Fruit fly (Drosophila melanogaster): Measurements from ENCODE around the gene Nup133.

The Nup133 gene

dm6 chr3R:22673528-22673959, 16.9 kb upstream of the Nup133 start (continued):
- peak; percentile 80 for TF ChIP-seq CG7786 (GFP tag; optimal IDR thresholded peaks at IDR 0.05)
- TF ChIP-seq CG12659 (GFP tag; optimal IDR thresholded peaks at IDR 0.05): peak; percentile 47
- peak; percentile 83 for TF ChIP-seq row (GFP tag; IDR thresholded peaks at IDR 0.05)
- TF ChIP-seq CG7928 (GFP tag; optimal IDR thresholded peaks at IDR 0.05): no peak
- no peak for TF ChIP-seq dati (GFP tag; IDR thresholded peaks at IDR 0.05)
- no peak for TF ChIP-seq CG12299 (tag; optimal IDR thresholded peaks at IDR 0.05)
- TF ChIP-seq aop (GFP tag; IDR thresholded peaks at IDR 0.05): no peak
- no peak for TF ChIP-seq CG42726 (GFP tag; IDR thresholded peaks at IDR 0.05; ENCODE audit: partially characterized antibody)
- peak; percentile 71 for TF ChIP-seq dan (GFP tag; IDR thresholded peaks at IDR 0.05)
- TF ChIP-seq CG11723 (GFP tag; optimal IDR thresholded peaks at IDR 0.05): peak; percentile 5
- peak; percentile 84 for TF ChIP-seq chn (GFP tag; optimal IDR thresholded peaks at IDR 0.05)
- TF ChIP-seq BEAF-32 (GFP tag; optimal IDR thresholded peaks at IDR 0.05): no peak
- peak; percentile 65 for TF ChIP-seq NC2α (GFP tag; optimal IDR thresholded peaks at IDR 0.05)
- TF ChIP-seq schlank (tag; optimal IDR thresholded peaks at IDR 0.05): no peak
- no peak for TF ChIP-seq ranshi (GFP tag; IDR thresholded peaks at IDR 0.05)
- peak; percentile 83 for TF ChIP-seq org-1 (GFP tag; optimal IDR thresholded peaks at IDR 0.05)
- TF ChIP-seq cg (GFP tag; optimal IDR thresholded peaks at IDR 0.05): no peak
- TF ChIP-seq CG13624 (GFP tag; optimal IDR thresholded peaks at IDR 0.05): peak; percentile 55
- peak; percentile 53 for TF ChIP-seq sug (tag; optimal IDR thresholded peaks at IDR 0.05)
- peak; percentile 94 for TF ChIP-seq CG18262 (tag; optimal IDR thresholded peaks at IDR 0.05)
- TF ChIP-seq CG7357 (GFP tag; IDR thresholded peaks at IDR 0.05): no peak; the same call in 2 of the 3 replicates
- TF ChIP-seq CG6254 (GFP tag; optimal IDR thresholded peaks at IDR 0.05): peak; percentile 69
- TF ChIP-seq H15 (GFP tag; IDR thresholded peaks at IDR 0.05): no peak
- peak; percentile 75 for TF ChIP-seq CG30403 (GFP tag; optimal IDR thresholded peaks at IDR 0.05)
- no peak for TF ChIP-seq hbn (GFP tag; IDR thresholded peaks at IDR 0.05; ENCODE audit: partially characterized antibody)
- peak; percentile 54 for TF ChIP-seq CG9437 (GFP tag; optimal IDR thresholded peaks at IDR 0.05)
- no peak for TF ChIP-seq h (optimal IDR thresholded peaks at IDR 0.05)
- TF ChIP-seq Oli (tag; optimal IDR thresholded peaks at IDR 0.05): peak; percentile 77

- TF ChIP-seq gcm2 (GFP tag; optimal IDR thresholded peaks at IDR 0.05): no peak
- TF ChIP-seq CG34376 (GFP tag; optimal IDR thresholded peaks at IDR 0.05): no peak
- TF ChIP-seq sd (tag; optimal IDR thresholded peaks at IDR 0.05): peak; percentile 11
- no peak for TF ChIP-seq CG43689 (GFP tag; IDR thresholded peaks at IDR 0.05)
- TF ChIP-seq Chrac-16 (GFP tag; optimal IDR thresholded peaks at IDR 0.05): no peak
- TF ChIP-seq Pdp1 (GFP tag; optimal IDR thresholded peaks at IDR 0.05): peak in 1 of 2 experiments; percentile 55
- TF ChIP-seq abd-A (tag; optimal IDR thresholded peaks at IDR 0.05): peak; percentile 39
- TF ChIP-seq vvl (GFP tag; IDR thresholded peaks at IDR 0.05): peak; percentile 85; the same call in 1 of the 2 replicates
- no peak for TF ChIP-seq CG16813 (GFP tag; IDR thresholded peaks at IDR 0.05; ENCODE audit: partially characterized antibody)
These were observed 15.0 kb upstream of the Nup133 start for dm6 chr3R:22675447-22675846.

- TF ChIP-seq CG4328 (GFP tag; optimal IDR thresholded peaks at IDR 0.05) (peak; percentile 3), sug (tag; optimal IDR thresholded peaks at IDR 0.05) (peak; percentile 30), CG2678 (tag; optimal IDR thresholded peaks at IDR 0.05) (peak; percentile 16), sd (tag; optimal IDR thresholded peaks at IDR 0.05) (peak; percentile 20), Asciz (GFP tag; optimal IDR thresholded peaks at IDR 0.05) (peak; percentile 41), Hey (tag; optimal IDR thresholded peaks at IDR 0.05) (no peak), CG6254 (GFP tag; optimal IDR thresholded peaks at IDR 0.05) (peak; percentile 4), sob (GFP tag; IDR thresholded peaks at IDR 0.05) (no peak), kay (GFP tag; optimal IDR thresholded peaks at IDR 0.05) (peak; percentile 42), tap (tag; optimal IDR thresholded peaks at IDR 0.05) (peak; percentile 4), CG13296 (GFP tag; optimal IDR thresholded peaks at IDR 0.05) (peak; percentile 32), Trl (optimal IDR thresholded peaks at IDR 0.05) (peak in 1 of 2 experiments; percentile 35), Trl (GFP tag; optimal IDR thresholded peaks at IDR 0.05) (no peak), CG7372 (GFP tag; IDR thresholded peaks at IDR 0.05) (0 out of 2 replicates have a peak, but pooled peaks have one; percentile 31)
These were observed 6.1 kb upstream of the Nup133 start for dm6 chr3R:22684044-22684947.
